Worm (Caenorhabditis elegans) whole organism, L4 larva: ENCODE data around the gene aak-2.

Source experiments
- F10B5.3 ChIP-seq: sonication (generic microtip); optimal IDR thresholded peaks from 2 replicates; lab custom pipeline; 2016; ENCODE audit warnings: mild to moderate bottlenecking, missing genetic modification characterization, missing compliant biosample characterization
- F37D6.2 ChIP-seq: sonication (generic microtip); optimal IDR thresholded peaks from 2 replicates; lab custom pipeline; 2016; ENCODE audit warnings: mild to moderate bottlenecking, missing genetic modification characterization, missing compliant biosample characterization
- R02D3.7 ChIP-seq: fragments of 150-350 bp; sonication (generic microtip); optimal IDR thresholded peaks from 3 replicates; lab custom pipeline; 2014; ENCODE audit warnings: missing biosample characterization, missing genetic modification characterization
- T20F7.1 ChIP-seq: fragments of 200-800 bp; sonication (Bioruptor generic); optimal IDR thresholded peaks from 2 replicates; lab custom pipeline; 2018; ENCODE audit warnings: mild to moderate bottlenecking, missing genetic modification characterization, missing compliant biosample characterization
- ZK546.5 ChIP-seq, 2 experiments: sonication (generic microtip); optimal IDR thresholded peaks; 2 replicates each; lab custom pipeline; 2017; ENCODE audit warnings: missing biosample characterization in 2 of 2, missing genetic modification characterization in 2 of 2
- aha-1 ChIP-seq: fragments of 150-350 bp; peaks from one replicate; lab custom pipeline; 2014; ENCODE audit warnings: missing biosample characterization, missing genetic modification characterization
- arid-1 ChIP-seq: fragments of 200-800 bp; sonication (Bioruptor generic); conservative IDR thresholded peaks from 2 replicates; pipeline ENCODE4 v1.3.6; 2022; ENCODE audit warnings: missing genetic modification reagents, missing genetic modification characterization, missing compliant biosample characterization
- attf-4 ChIP-seq: sonication (generic microtip); optimal IDR thresholded peaks from 3 replicates; lab custom pipeline; 2017; ENCODE audit warnings: missing biosample characterization, missing genetic modification characterization
- ceh-28 ChIP-seq: fragments of 150-350 bp; optimal IDR thresholded peaks from 2 replicates; lab custom pipeline; 2014; ENCODE audit warnings: missing biosample characterization, missing genetic modification reagents, missing genetic modification characterization
- ctbp-1 ChIP-seq: fragments of 200-800 bp; sonication (Bioruptor generic); IDR thresholded peaks from 2 replicates; pipeline ENCODE4 v1.3.6; 2022; ENCODE audit warnings: missing genetic modification reagents, missing genetic modification characterization, missing compliant biosample characterization
- daf-19 ChIP-seq: fragments of 200-800 bp; sonication (Bioruptor generic); conservative IDR thresholded peaks from 2 replicates; pipeline ENCODE4 v1.3.6; 2022; ENCODE audit warnings: missing genetic modification characterization, missing compliant biosample characterization
- dmd-6 ChIP-seq: fragments of 200-800 bp; sonication (Bioruptor generic); IDR thresholded peaks from 2 replicates; pipeline ENCODE4 v1.3.6; 2022; ENCODE audit warnings: missing genetic modification reagents, missing genetic modification characterization, missing compliant biosample characterization
- dmd-9 ChIP-seq: fragments of 200-800 bp; sonication (Bioruptor generic); IDR thresholded peaks from 2 replicates; pipeline ENCODE4 v1.3.6; 2022; ENCODE audit warnings: missing genetic modification reagents, missing genetic modification characterization, missing compliant biosample characterization
- duxl-1 ChIP-seq: sonication (generic microtip); optimal IDR thresholded peaks from 2 replicates; lab custom pipeline; 2016; ENCODE audit warnings: mild to moderate bottlenecking, missing genetic modification characterization, moderate library complexity, missing compliant biosample characterization; ENCODE audit not compliant: poor library complexity
- fos-1 ChIP-seq: fragments of 150-350 bp; optimal IDR thresholded peaks from 2 replicates; lab custom pipeline; 2014; ENCODE audit warnings: missing biosample characterization, missing genetic modification characterization
- hif-1 ChIP-seq, 2 experiments: sonication (generic microtip); optimal IDR thresholded peaks; 2 replicates each; lab custom pipeline; 2016 to 2017; ENCODE audit warnings: missing compliant biosample characterization in 2 of 2, missing genetic modification characterization in 2 of 2, missing genetic modification reagents in 2 of 2, missing genotype in 2 of 2, mild to moderate bottlenecking in 1 of 2
- hlh-11 ChIP-seq: fragments of 200-800 bp; sonication (Bioruptor generic); optimal IDR thresholded peaks from 2 replicates; lab custom pipeline; 2018; ENCODE audit warnings: mild to moderate bottlenecking, missing genetic modification characterization, missing compliant biosample characterization
- hlh-30 ChIP-seq: sonication (generic microtip); optimal IDR thresholded peaks from 2 replicates; lab custom pipeline; 2017; ENCODE audit warnings: antibody characterized with exemption, mild to moderate bottlenecking, missing genetic modification characterization, missing compliant biosample characterization; ENCODE audit not compliant: insufficient read depth
- hmg-1.1 ChIP-seq: fragments of 200-800 bp; sonication (Bioruptor generic); IDR thresholded peaks from 2 replicates; pipeline ENCODE4 v1.3.6; 2022; ENCODE audit warnings: missing genetic modification reagents, missing genetic modification characterization, missing compliant biosample characterization
- lim-7 ChIP-seq: fragments of 200-800 bp; sonication (Bioruptor generic); IDR thresholded peaks from 2 replicates; pipeline ENCODE4 v1.3.6; 2022; ENCODE audit warnings: missing genetic modification characterization, missing compliant biosample characterization
- lin-13 ChIP-seq: fragments of 150-350 bp; optimal IDR thresholded peaks from 2 replicates; lab custom pipeline; 2014; ENCODE audit warnings: missing biosample characterization, missing genetic modification reagents, missing genetic modification characterization
- lin-15B ChIP-seq: fragments of 150-350 bp; sonication (generic microtip); optimal IDR thresholded peaks from 3 replicates; lab custom pipeline; 2014; ENCODE audit warnings: missing biosample characterization, missing genetic modification characterization
- lsy-2 ChIP-seq, 2 experiments: fragments of 150-350 bp in 1 of 2; sonication (generic microtip) in 1 of 2; optimal IDR thresholded peaks; 2 replicates each; lab custom pipeline; 2014 to 2017; ENCODE audit warnings: missing biosample characterization in 2 of 2, missing genetic modification characterization in 2 of 2
- madf-5 ChIP-seq, 2 experiments: fragments of 200-800 bp; sonication (Bioruptor generic); IDR thresholded peaks; 2 replicates each; pipeline ENCODE4 v1.3.6; 2022; ENCODE audit warnings: missing compliant biosample characterization in 2 of 2, missing genetic modification characterization in 2 of 2
- mdl-1 ChIP-seq, 2 experiments: fragments of 150-350 bp in 1 of 2; sonication (generic microtip) in 1 of 2; optimal IDR thresholded peaks; 2 replicates each; lab custom pipeline; 2014 to 2017; ENCODE audit warnings: missing biosample characterization in 2 of 2, missing genetic modification characterization in 2 of 2
- mep-1 ChIP-seq: fragments of 150-350 bp; sonication (generic microtip); optimal IDR thresholded peaks from 3 replicates; lab custom pipeline; 2014; ENCODE audit warnings: missing biosample characterization, missing genetic modification characterization
- mes-2 ChIP-seq: sonication (generic microtip); optimal IDR thresholded peaks from 2 replicates; lab custom pipeline; 2016; ENCODE audit warnings: missing genotype, mild to moderate bottlenecking, missing genetic modification characterization, missing compliant biosample characterization; ENCODE audit not compliant: poor library complexity, severe bottlenecking
- mxl-2 ChIP-seq: fragments of 200-800 bp; sonication (Bioruptor generic); conservative IDR thresholded peaks from 2 replicates; pipeline ENCODE4 v1.3.6; 2022; ENCODE audit warnings: missing genetic modification reagents, missing genetic modification characterization, missing compliant biosample characterization
- mxl-3 ChIP-seq: fragments of 200-800 bp; sonication (Bioruptor generic); optimal IDR thresholded peaks from 2 replicates; lab custom pipeline; 2018; ENCODE audit warnings: mild to moderate bottlenecking, missing genetic modification characterization, missing compliant biosample characterization
- nhr-11 ChIP-seq: fragments of 150-350 bp; optimal IDR thresholded peaks from 2 replicates; lab custom pipeline; 2014; ENCODE audit warnings: missing biosample characterization, missing genetic modification characterization
- nhr-237 ChIP-seq: sonication (generic microtip); optimal IDR thresholded peaks from 2 replicates; lab custom pipeline; 2017; ENCODE audit warnings: missing biosample characterization, missing genetic modification characterization
- nhr-28 ChIP-seq: fragments of 150-350 bp; optimal IDR thresholded peaks from 2 replicates; lab custom pipeline; 2014; ENCODE audit warnings: missing biosample characterization, missing genetic modification characterization
- nhr-48 ChIP-seq: sonication (generic microtip); optimal IDR thresholded peaks from 2 replicates; lab custom pipeline; 2016; ENCODE audit warnings: mild to moderate bottlenecking, missing genetic modification characterization, missing compliant biosample characterization
- nhr-6 ChIP-seq: fragments of 150-350 bp; optimal IDR thresholded peaks from 2 replicates; lab custom pipeline; 2014; ENCODE audit warnings: missing biosample characterization, missing genetic modification characterization
- sdz-12 ChIP-seq: fragments of 200-800 bp; sonication (Bioruptor generic); optimal IDR thresholded peaks from 2 replicates; lab custom pipeline; 2018; ENCODE audit warnings: mild to moderate bottlenecking, missing genetic modification characterization, missing compliant biosample characterization
- set-16 ChIP-seq: fragments of 200-800 bp; sonication (Bioruptor generic); IDR thresholded peaks from 2 replicates; pipeline ENCODE4 v1.3.6; 2022; ENCODE audit warnings: missing genetic modification reagents, missing genetic modification characterization, missing compliant biosample characterization
- skn-1 ChIP-seq: fragments of 150-350 bp; optimal IDR thresholded peaks from 2 replicates; lab custom pipeline; 2014; ENCODE audit warnings: missing biosample characterization, missing genetic modification characterization
- snpc-1.2 ChIP-seq: fragments of 200-800 bp; sonication (Bioruptor generic); IDR thresholded peaks from 2 replicates; pipeline ENCODE4 v1.3.6; 2022; ENCODE audit warnings: missing genetic modification reagents, missing genetic modification characterization, missing compliant biosample characterization
- unc-130 ChIP-seq: sonication (generic microtip); optimal IDR thresholded peaks from 2 replicates; lab custom pipeline; 2016; ENCODE audit warnings: missing genetic modification reagents, missing genetic modification characterization, missing compliant biosample characterization
- unc-62 ChIP-seq, 3 experiments: fragments of 150-350 bp in 1 of 3; sonication (generic microtip); optimal IDR thresholded peaks in 2 of 3; peaks in 1 of 3; 1 replicate in 1 of 3; 2 replicates in 2 of 3; lab custom pipeline; 2014 to 2017; ENCODE audit warnings: missing biosample characterization in 3 of 3, missing genetic modification characterization in 3 of 3, missing genetic modification reagents in 3 of 3, missing genotype in 1 of 3
- zip-2 ChIP-seq: fragments of 150-350 bp; optimal IDR thresholded peaks from 2 replicates; lab custom pipeline; 2014; ENCODE audit warnings: missing biosample characterization, missing genetic modification characterization
- ztf-7 ChIP-seq: fragments of 150-350 bp; optimal IDR thresholded peaks from 2 replicates; lab custom pipeline; 2014; ENCODE audit warnings: missing biosample characterization, missing genetic modification characterization

Gene aak-2

DNA sequence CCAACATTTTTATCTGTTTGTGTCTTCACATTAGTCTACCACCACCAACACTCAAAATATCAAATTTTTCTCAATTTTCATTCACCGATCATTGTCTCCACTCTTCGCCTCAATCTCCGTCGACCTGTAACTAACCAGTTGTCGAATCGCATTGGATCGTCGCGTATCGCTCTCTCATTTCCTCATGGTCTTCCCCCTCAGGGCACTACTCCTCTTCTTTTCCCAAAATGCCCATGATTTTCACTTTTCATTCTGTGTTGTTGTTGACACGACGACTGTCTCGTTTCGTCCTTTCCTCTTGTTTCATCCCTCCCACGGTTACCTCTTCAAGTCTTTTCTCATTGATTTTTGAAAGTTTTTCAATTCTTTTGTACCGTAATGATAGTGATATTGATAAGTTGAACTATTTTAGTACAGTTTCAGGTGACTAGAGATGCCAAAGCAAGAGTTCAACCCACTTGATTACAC, 9.8 kb upstream of the aak-2 start, which contains the start of gene T01C8.2 (continued):
- TF ChIP-seq fos-1 (tag; lab: Kevin White, UChicago) (no peak), mep-1 (tag; lab: Kevin White, UChicago) (peak; percentile 1), daf-19 (GFP tag; lab: Robert Waterston, UW) (no peak), ZK546.5 (tag; optimal IDR thresholded peaks at IDR 0.05; lab: Kevin White, UChicago) (no peak), skn-1 (tag; lab: Kevin White, UChicago) (no peak), mes-2 (tag; lab: Kevin White, UChicago) (no peak), madf-5 (GFP tag; IDR thresholded peaks at IDR 0.05; lab: Robert Waterston, UW) (no peak), nhr-28 (tag; lab: Kevin White, UChicago) (peak; percentile 22), lin-15B (tag; lab: Kevin White, UChicago) (no peak), unc-130 (GFP tag; lab: Kevin White, UChicago) (no peak), nhr-11 (tag; lab: Kevin White, UChicago) (no peak), nhr-237 (tag; lab: Kevin White, UChicago) (no peak), ceh-28 (tag; lab: Kevin White, UChicago) (no peak), nhr-48 (no peak), ctbp-1 (GFP tag; lab: Robert Waterston, UW) (no peak), duxl-1 (tag; lab: Kevin White, UChicago) (no peak), arid-1 (GFP tag; lab: Robert Waterston, UW) (no peak), T20F7.1 (GFP tag; lab: Kevin White, UChicago) (no peak), lin-13 (GFP tag; lab: Kevin White, UChicago) (no peak)

- TF ChIP-seq unc-62 (GFP tag; optimal IDR thresholded peaks at IDR 0.05 in 1 of 2; lab: Kevin White, UChicago) (peak in 1 of 2 experiments; percentile 71), unc-62 (tag; optimal IDR thresholded peaks at IDR 0.05; lab: Kevin White, UChicago) (no peak), lin-15B (tag; lab: Kevin White, UChicago) (no peak)
These were observed 8.7 kb upstream of the aak-2 start for ce11 chrX:16787152-16787551.

ce11 chrX:16792700-16793176, 3.1 kb upstream of the aak-2 start, which contains the start of gene got-1.2:
got-1.2 (minus strand) TSS chrX:16793126.
- TF ChIP-seq aha-1 (tag; lab: Kevin White, UChicago) (peak; percentile 86), set-16 (GFP tag; lab: Robert Waterston, UW) (peak; percentile 69), hlh-30 (tag; lab: Kevin White, UChicago) (peak; percentile 15), nhr-6 (tag; lab: Kevin White, UChicago) (no peak)

DNA sequence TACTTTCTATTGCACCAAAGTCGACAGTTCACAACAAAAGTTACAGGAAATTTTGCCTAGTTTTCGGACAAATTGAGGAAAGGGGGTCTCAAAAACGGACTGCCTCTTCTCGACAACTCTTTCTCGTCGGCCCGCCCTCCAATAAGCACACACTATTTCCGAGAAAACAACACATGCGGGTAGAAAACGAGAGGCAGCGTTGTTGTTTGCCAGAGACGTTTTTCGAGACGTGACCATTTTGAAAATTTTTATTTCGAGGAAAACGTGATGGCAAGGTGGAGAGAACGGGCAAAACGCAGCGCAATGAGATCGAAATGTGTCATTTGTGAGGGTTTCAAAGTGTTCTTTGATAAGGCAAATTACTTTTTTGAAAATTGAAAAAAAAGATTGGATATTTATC, 2.4 kb upstream of the aak-2 start:
- TF ChIP-seq R02D3.7 (tag; lab: Kevin White, UChicago): no peak
- TF ChIP-seq F37D6.2: no peak
- peak; percentile 2 for TF ChIP-seq aha-1 (tag; lab: Kevin White, UChicago)
- peak in 1 of 2 experiments; percentile 62 for TF ChIP-seq mdl-1 (tag; optimal IDR thresholded peaks at IDR 0.05; lab: Kevin White, UChicago)
- TF ChIP-seq duxl-1 (tag; lab: Kevin White, UChicago): peak; percentile 5
- TF ChIP-seq hlh-11 (tag; lab: Kevin White, UChicago): peak; percentile 30
- TF ChIP-seq nhr-11 (tag; lab: Kevin White, UChicago): peak; percentile 65
- peak in 1 of 2 experiments; percentile 78 for TF ChIP-seq hif-1 (tag; optimal IDR thresholded peaks at IDR 0.05; lab: Kevin White, UChicago)
- TF ChIP-seq unc-62 (GFP tag; optimal IDR thresholded peaks at IDR 0.05 in 1 of 2; lab: Kevin White, UChicago): no peak
- no peak for TF ChIP-seq unc-62 (tag; optimal IDR thresholded peaks at IDR 0.05; lab: Kevin White, UChicago)
- no peak for TF ChIP-seq dmd-9
- no peak for TF ChIP-seq mxl-2 (GFP tag; lab: Robert Waterston, UW)
- peak in 1 of 2 experiments; percentile 48 for TF ChIP-seq lsy-2 (tag; optimal IDR thresholded peaks at IDR 0.05; lab: Kevin White, UChicago)
- TF ChIP-seq mxl-3 (GFP tag; lab: Kevin White, UChicago): peak; percentile 83
- no peak for TF ChIP-seq snpc-1.2 (GFP tag; lab: Robert Waterston, UW)
- 0 out of 2 replicates have a peak, but pooled peaks have one; percentile 7 for TF ChIP-seq lim-7 (GFP tag; lab: Robert Waterston, UW)
- no peak for TF ChIP-seq attf-4 (tag; lab: Kevin White, UChicago)
- no peak for TF ChIP-seq fos-1 (tag; lab: Kevin White, UChicago)
- peak; percentile 45 for TF ChIP-seq mep-1 (tag; lab: Kevin White, UChicago)
- TF ChIP-seq zip-2 (tag; lab: Kevin White, UChicago): no peak
- no peak for TF ChIP-seq F10B5.3 (tag; lab: Kevin White, UChicago)
- TF ChIP-seq set-16 (GFP tag; lab: Robert Waterston, UW): no peak
- 0 out of 2 replicates have a peak, but pooled peaks have one; percentile 38 for TF ChIP-seq ctbp-1 (GFP tag; lab: Robert Waterston, UW)
- peak; percentile 88 for TF ChIP-seq hlh-30 (tag; lab: Kevin White, UChicago)
- TF ChIP-seq dmd-6 (GFP tag; lab: Robert Waterston, UW): peak; percentile 64
- TF ChIP-seq sdz-12: no peak
- peak; percentile 40; the same call in 1 of the 2 replicates for TF ChIP-seq hmg-1.1 (GFP tag; lab: Robert Waterston, UW)
- no peak for TF ChIP-seq ztf-7 (tag; lab: Kevin White, UChicago)
